Worm (Caenorhabditis elegans) whole organism, young adult: ENCODE results near the gene clc-1.
A peak's percentile ranks its signal among the peaks of the same experiment; 100 is the strongest.

Experiments used
- F23B12.7 ChIP-seq: sonication (generic microtip); optimal IDR thresholded peaks from 2 replicates; lab custom pipeline; 2017; ENCODE audit warnings: missing genetic modification characterization, mild to moderate bottlenecking, missing compliant biosample characterization, antibody characterized with exemption, moderate library complexity; ENCODE audit not compliant: insufficient read depth
- F37B4.10 ChIP-seq: fragments of 200-800 bp; sonication (Bioruptor generic); IDR thresholded peaks from 2 replicates; pipeline ENCODE4 v1.3.6; 2022; ENCODE audit warnings: missing genetic modification characterization, missing compliant biosample characterization
- F39B2.1 ChIP-seq: fragments of 200-800 bp; sonication (Bioruptor generic); IDR thresholded peaks from 2 replicates; pipeline ENCODE4 v1.3.6; 2022; ENCODE audit warnings: missing genetic modification reagents, missing genetic modification characterization, missing compliant biosample characterization
- F57A8.1 ChIP-seq: fragments of 200-800 bp; sonication (Bioruptor generic); optimal IDR thresholded peaks from 2 replicates; lab custom pipeline; 2018; ENCODE audit warnings: mild to moderate bottlenecking, missing genetic modification characterization, moderate library complexity, missing compliant biosample characterization
- Y95B8A.8 ChIP-seq: fragments of 200-800 bp; sonication (Bioruptor generic); IDR thresholded peaks from 2 replicates; pipeline ENCODE4 v1.3.6; 2022; ENCODE audit warnings: missing genetic modification reagents, missing genetic modification characterization, missing compliant biosample characterization
- akir-1 ChIP-seq: fragments of 200-800 bp; sonication (Bioruptor generic); optimal IDR thresholded peaks from 2 replicates; lab custom pipeline; 2018; ENCODE audit warnings: mild to moderate bottlenecking, missing genetic modification characterization, moderate library complexity, missing compliant biosample characterization
- aptf-3 ChIP-seq: fragments of 200-800 bp; sonication (Bioruptor generic); IDR thresholded peaks from 2 replicates; pipeline ENCODE4 v1.3.6; 2022; ENCODE audit warnings: missing genetic modification characterization, missing compliant biosample characterization
- atf-7 ChIP-seq: sonication (generic microtip); optimal IDR thresholded peaks from 2 replicates; lab custom pipeline; 2017; ENCODE audit warnings: mild to moderate bottlenecking, missing genetic modification characterization, missing compliant biosample characterization
- athp-1 ChIP-seq: sonication (generic microtip); optimal IDR thresholded peaks from 2 replicates; lab custom pipeline; 2017; ENCODE audit warnings: mild to moderate bottlenecking, missing genetic modification characterization, missing compliant biosample characterization
- attf-6 ChIP-seq: fragments of 200-800 bp; sonication (Bioruptor generic); IDR thresholded peaks from 2 replicates; pipeline ENCODE4 v1.3.6; 2022; ENCODE audit warnings: missing genetic modification reagents, missing genetic modification characterization, missing compliant biosample characterization
- bed-2 ChIP-seq: fragments of 200-800 bp; sonication (Bioruptor generic); IDR thresholded peaks from 2 replicates; pipeline ENCODE4 v1.3.6; 2022; ENCODE audit warnings: missing genetic modification reagents, missing genetic modification characterization, missing compliant biosample characterization
- ceh-58 ChIP-seq: fragments of 200-800 bp; sonication (Bioruptor generic); IDR thresholded peaks from 2 replicates; pipeline ENCODE4 v1.3.6; 2022; ENCODE audit warnings: missing genetic modification characterization, missing compliant biosample characterization
- chd-7 ChIP-seq: sonication (generic microtip); optimal IDR thresholded peaks from 2 replicates; lab custom pipeline; 2016; ENCODE audit warnings: mild to moderate bottlenecking, missing genetic modification characterization, moderate library complexity, missing compliant biosample characterization
- dox-1 ChIP-seq: fragments of 200-800 bp; sonication (Bioruptor generic); IDR thresholded peaks from 2 replicates; pipeline ENCODE4 v1.3.6; 2022; ENCODE audit warnings: missing genetic modification reagents, missing genetic modification characterization, missing compliant biosample characterization
- egl-18 ChIP-seq: fragments of 200-800 bp; sonication (Bioruptor generic); IDR thresholded peaks from 2 replicates; pipeline ENCODE4 v1.3.6; 2022; ENCODE audit warnings: missing genetic modification reagents, missing genetic modification characterization, missing compliant biosample characterization
- egl-44 ChIP-seq: fragments of 200-800 bp; sonication (Bioruptor generic); IDR thresholded peaks from 2 replicates; pipeline ENCODE4 v1.3.6; 2022; ENCODE audit warnings: missing genetic modification reagents, missing genetic modification characterization, missing compliant biosample characterization
- ekl-4 ChIP-seq: fragments of 200-800 bp; sonication (Bioruptor generic); IDR thresholded peaks from 2 replicates; pipeline ENCODE4 v1.3.6; 2022; ENCODE audit warnings: missing genetic modification reagents, missing genetic modification characterization, missing compliant biosample characterization
- ets-4 ChIP-seq: fragments of 200-800 bp; sonication (Bioruptor generic); optimal IDR thresholded peaks from 2 replicates; lab custom pipeline; 2018; ENCODE audit warnings: mild to moderate bottlenecking, missing genetic modification characterization, missing compliant biosample characterization
- fkh-3 ChIP-seq: sonication (generic microtip); optimal IDR thresholded peaks from 2 replicates; lab custom pipeline; 2016; ENCODE audit warnings: mild to moderate bottlenecking, missing genetic modification characterization, missing compliant biosample characterization
- him-1 ChIP-seq: sonication (generic microtip); optimal IDR thresholded peaks from 2 replicates; lab custom pipeline; 2016; ENCODE audit warnings: missing genotype, missing genetic modification reagents, missing genetic modification characterization, missing compliant biosample characterization
- hmg-20 ChIP-seq: fragments of 200-800 bp; sonication (Bioruptor generic); IDR thresholded peaks from 2 replicates; pipeline ENCODE4 v1.3.6; 2022; ENCODE audit warnings: missing genetic modification reagents, missing genetic modification characterization, missing compliant biosample characterization
- lag-1 ChIP-seq: fragments of 200-800 bp; sonication (Bioruptor generic); IDR thresholded peaks from 2 replicates; pipeline ENCODE4 v1.3.6; 2022; ENCODE audit warnings: missing genetic modification reagents, missing genetic modification characterization, missing compliant biosample characterization
- let-607 ChIP-seq, 2 experiments: fragments of 200-800 bp in 1 of 2; sonication (Bioruptor generic) in 1 of 2; sonication (generic microtip) in 1 of 2; optimal IDR thresholded peaks; 2 replicates each; lab custom pipeline; 2016 to 2018; ENCODE audit warnings: mild to moderate bottlenecking in 2 of 2, missing compliant biosample characterization in 2 of 2, missing genetic modification characterization in 2 of 2, moderate library complexity in 2 of 2, missing genotype in 1 of 2
- lin-35 ChIP-seq, 3 experiments: fragments of 150-350 bp in 2 of 3; sonication (generic microtip) in 1 of 3; optimal IDR thresholded peaks; 2 replicates each; lab custom pipeline; 2014 to 2018; ENCODE audit warnings: missing biosample characterization in 3 of 3, missing genetic modification characterization in 3 of 3, missing genetic modification reagents in 3 of 3
- madf-3 ChIP-seq: fragments of 200-800 bp; sonication (Bioruptor generic); IDR thresholded peaks from 2 replicates; pipeline ENCODE4 v1.3.6; 2022; ENCODE audit warnings: missing genetic modification reagents, missing genetic modification characterization, missing compliant biosample characterization
- mxl-1 ChIP-seq: sonication (generic microtip); optimal IDR thresholded peaks from 2 replicates; lab custom pipeline; 2016; ENCODE audit warnings: missing genetic modification characterization, missing compliant biosample characterization
- nfyb-1 ChIP-seq: fragments of 200-800 bp; sonication (Bioruptor generic); IDR thresholded peaks from 2 replicates; pipeline ENCODE4 v1.3.6; 2022; ENCODE audit warnings: missing genetic modification reagents, missing genetic modification characterization, missing compliant biosample characterization
- nhr-120 ChIP-seq: fragments of 200-800 bp; sonication (Bioruptor generic); IDR thresholded peaks from 2 replicates; pipeline ENCODE4 v1.3.6; 2022; ENCODE audit warnings: missing genetic modification characterization, missing compliant biosample characterization
- nhr-80 ChIP-seq: sonication (generic microtip); optimal IDR thresholded peaks from 2 replicates; lab custom pipeline; 2016; ENCODE audit warnings: missing genetic modification characterization, missing compliant biosample characterization
- nhr-90 ChIP-seq: sonication (generic microtip); optimal IDR thresholded peaks from 2 replicates; lab custom pipeline; 2016; ENCODE audit warnings: missing genotype, mild to moderate bottlenecking, missing genetic modification characterization, missing compliant biosample characterization
- pha-4 ChIP-seq: fragments of 150-350 bp; sonication (generic microtip); optimal IDR thresholded peaks from 2 replicates; lab custom pipeline; 2014; ENCODE audit warnings: missing biosample characterization, missing genetic modification reagents, missing genetic modification characterization
- snpc-3.4 ChIP-seq: sonication (generic microtip); optimal IDR thresholded peaks from 2 replicates; lab custom pipeline; 2017; ENCODE audit warnings: missing genetic modification characterization, mild to moderate bottlenecking, missing compliant biosample characterization, antibody characterized with exemption, moderate library complexity, missing genotype, missing genetic modification reagents
- unc-130 ChIP-seq: sonication (generic microtip); optimal IDR thresholded peaks from 2 replicates; lab custom pipeline; 2016; ENCODE audit warnings: missing genetic modification reagents, missing genetic modification characterization, missing compliant biosample characterization
- zim-3 ChIP-seq: sonication (generic microtip); optimal IDR thresholded peaks from 2 replicates; lab custom pipeline; 2017; ENCODE audit warnings: mild to moderate bottlenecking, missing genetic modification characterization, moderate library complexity, missing compliant biosample characterization
- ztf-18 ChIP-seq: sonication (generic microtip); optimal IDR thresholded peaks from 2 replicates; lab custom pipeline; 2016; ENCODE audit warnings: missing genotype, mild to moderate bottlenecking, missing genetic modification characterization, missing compliant biosample characterization
- ztf-22 ChIP-seq: fragments of 200-800 bp; sonication (Bioruptor generic); optimal IDR thresholded peaks from 2 replicates; lab custom pipeline; 2018; ENCODE audit warnings: mild to moderate bottlenecking, missing genetic modification characterization, moderate library complexity, missing compliant biosample characterization
- ztf-25 ChIP-seq: fragments of 200-800 bp; sonication (Bioruptor generic); IDR thresholded peaks from 2 replicates; pipeline ENCODE4 v1.3.6; 2022; ENCODE audit warnings: missing genetic modification reagents, missing genetic modification characterization, missing compliant biosample characterization
- ztf-26 ChIP-seq: sonication (generic microtip); optimal IDR thresholded peaks from 2 replicates; lab custom pipeline; 2017; ENCODE audit warnings: missing genetic modification characterization, missing compliant biosample characterization

clc-1 gene

DNA sequence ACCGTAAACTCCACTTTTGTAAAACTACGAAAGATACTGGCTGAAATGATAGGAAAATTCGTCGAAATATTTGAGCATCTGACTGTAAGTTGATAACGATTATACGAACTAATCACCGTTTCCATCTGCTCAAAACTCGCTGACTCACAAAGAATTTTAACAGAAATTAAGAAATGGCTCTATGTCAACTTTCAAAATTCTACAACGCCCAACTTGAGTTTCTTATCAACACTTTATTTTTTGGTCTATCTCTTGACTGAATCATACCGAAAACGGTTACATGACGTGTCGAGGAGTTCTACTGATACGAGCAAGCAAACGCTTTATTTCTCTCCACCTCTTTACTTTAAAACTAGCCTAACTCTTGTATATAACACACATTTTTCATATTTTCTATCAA is at the start of gene clc-1:
TSS of gene clc-1 (plus strand) at position 264 of the 400 bp plus-strand sequence.
- TF ChIP-seq F37B4.10 (GFP tag; lab: Robert Waterston, UW): no peak
- TF ChIP-seq let-607 (tag; optimal IDR thresholded peaks at IDR 0.05; lab: Kevin White, UChicago): peak in 1 of 2 experiments; percentile 51
- TF ChIP-seq nhr-80 (tag; lab: Kevin White, UChicago): peak; percentile 96
- TF ChIP-seq madf-3 (GFP tag; lab: Robert Waterston, UW): no peak
- no peak for TF ChIP-seq unc-130
- no peak for TF ChIP-seq athp-1 (tag; lab: Kevin White, UChicago)
- TF ChIP-seq nhr-90 (tag; lab: Kevin White, UChicago): no peak
- no peak for TF ChIP-seq lag-1 (GFP tag; lab: Robert Waterston, UW)
- peak; percentile 72 for TF ChIP-seq atf-7 (tag; lab: Kevin White, UChicago)
- no peak for TF ChIP-seq Y95B8A.8 (GFP tag; lab: Robert Waterston, UW)
- no peak for TF ChIP-seq snpc-3.4
- no peak for TF ChIP-seq attf-6
- TF ChIP-seq F39B2.1: no peak
- TF ChIP-seq lin-35 (GFP tag; optimal IDR thresholded peaks at IDR 0.05; lab: Kevin White, UChicago): no peak
- TF ChIP-seq ztf-22 (GFP tag; lab: Kevin White, UChicago): no peak
- no peak for TF ChIP-seq ztf-25
- peak; percentile 64 for TF ChIP-seq pha-4 (tag; lab: Kevin White, UChicago)
- peak; percentile 54; the same call in 1 of the 2 replicates for TF ChIP-seq dox-1 (GFP tag; lab: Robert Waterston, UW)
- no peak for TF ChIP-seq mxl-1
- TF ChIP-seq egl-44 (GFP tag; lab: Robert Waterston, UW): no peak
- peak; percentile 22 for TF ChIP-seq ets-4 (GFP tag; lab: Kevin White, UChicago)
- no peak for TF ChIP-seq ceh-58 (GFP tag; lab: Robert Waterston, UW)
- no peak for TF ChIP-seq akir-1 (GFP tag; lab: Kevin White, UChicago)

DNA sequence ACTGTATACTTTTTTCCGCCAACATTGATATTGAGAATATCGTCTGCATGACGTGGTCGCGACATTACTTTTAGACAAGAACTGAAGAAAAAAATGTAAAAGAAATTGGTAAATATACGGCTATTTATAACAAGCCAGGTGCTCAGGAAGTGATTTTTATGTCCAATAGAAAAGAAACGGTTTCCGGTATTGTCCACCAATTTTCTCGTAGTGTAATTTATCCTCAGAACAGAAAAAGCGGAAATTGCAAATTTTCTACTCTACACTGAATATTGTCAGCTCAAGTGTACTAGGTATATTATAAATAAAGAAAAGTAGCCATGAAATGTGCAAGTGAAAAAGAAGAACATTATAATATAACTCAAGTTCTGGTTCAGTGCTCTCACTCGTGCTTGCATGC is 48.1 kb upstream of the clc-1 start, which contains the start of gene F59F3.6:
TSS of gene F59F3.6 (minus strand) at position 101 of the 400 bp plus-strand sequence.
- TF ChIP-seq bed-2 (GFP tag; lab: Robert Waterston, UW): no peak
- TF ChIP-seq F57A8.1 (GFP tag; lab: Kevin White, UChicago): no peak
- TF ChIP-seq nfyb-1 (GFP tag; lab: Robert Waterston, UW): no peak
- no peak for TF ChIP-seq hmg-20 (GFP tag; lab: Robert Waterston, UW)

DNA sequence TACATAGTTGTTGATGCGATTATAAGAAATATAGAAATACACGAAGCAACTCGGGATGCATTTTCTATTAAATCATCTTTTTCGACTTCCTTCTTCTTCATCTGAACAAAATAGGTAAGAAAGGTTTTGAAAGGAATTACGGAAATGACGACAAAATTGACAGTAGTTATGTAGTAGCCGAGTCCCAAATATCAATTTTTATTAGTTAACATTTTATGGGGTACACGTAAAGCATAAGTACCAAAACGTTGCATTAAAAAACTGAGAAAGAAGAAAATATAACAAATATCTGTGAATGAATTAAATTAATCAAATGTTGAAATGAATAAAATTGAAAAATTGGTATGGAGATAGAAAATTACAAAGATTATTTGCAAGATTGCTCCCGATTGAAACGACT is 45.5 kb upstream of the clc-1 start, which contains the start of gene col-177:
TSS of gene col-177 (minus strand) at position 101 of the 400 bp plus-strand sequence.
- TF ChIP-seq egl-18 (no peak), nhr-120 (GFP tag; lab: Robert Waterston, UW) (no peak), F23B12.7 (tag; lab: Kevin White, UChicago) (no peak), him-1 (tag; lab: Kevin White, UChicago) (no peak), chd-7 (tag; lab: Kevin White, UChicago) (no peak), zim-3 (tag; lab: Kevin White, UChicago) (no peak), aptf-3 (no peak), ztf-26 (no peak), ztf-18 (tag; lab: Kevin White, UChicago) (no peak), egl-44 (GFP tag; lab: Robert Waterston, UW) (no peak), ekl-4 (GFP tag; lab: Robert Waterston, UW) (no peak), snpc-3.4 (no peak), fkh-3 (tag; lab: Kevin White, UChicago) (no peak)
- TF ChIP-seq, all 124 proteins: peak for 0
